Worm (Caenorhabditis elegans) whole organism, dauer: ENCODE results near the gene Y116A8C.9.

ENCODE experiments used
- unc-62 ChIP-seq: sonication (generic microtip); optimal IDR thresholded peaks from 2 replicates; lab custom pipeline; 2017; ENCODE audit warnings: missing biosample characterization, missing genetic modification reagents, missing genetic modification characterization

The Y116A8C.9 gene

DNA sequence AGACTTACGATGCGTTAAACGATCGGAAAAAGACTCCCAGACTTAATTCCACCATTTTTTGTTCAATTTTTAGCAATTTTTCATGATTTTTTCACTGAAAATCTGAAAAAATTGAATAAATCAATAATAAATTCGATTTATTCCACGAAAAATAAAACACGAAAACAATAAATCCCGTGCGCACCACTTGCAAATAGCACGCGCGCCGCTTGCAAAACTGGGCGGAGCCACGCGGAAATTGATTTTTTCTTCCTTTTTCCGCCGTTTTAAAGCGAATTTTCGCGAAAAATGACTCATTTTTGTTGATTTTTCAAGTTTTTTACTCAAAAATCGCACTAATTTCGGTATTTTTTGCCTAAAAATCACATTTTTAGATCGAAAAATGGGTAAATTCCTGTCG lies at the start of gene Y116A8C.9, which contains the start of gene arf-6:
TSS of gene Y116A8C.9 (minus strand) at position 55 of the 400 bp plus-strand sequence.
TSS of gene arf-6 (plus strand) at position 375 of the 400 bp plus-strand sequence.
- TF ChIP-seq unc-62 (GFP tag; lab: Kevin White, UChicago) = no peak

DNA sequence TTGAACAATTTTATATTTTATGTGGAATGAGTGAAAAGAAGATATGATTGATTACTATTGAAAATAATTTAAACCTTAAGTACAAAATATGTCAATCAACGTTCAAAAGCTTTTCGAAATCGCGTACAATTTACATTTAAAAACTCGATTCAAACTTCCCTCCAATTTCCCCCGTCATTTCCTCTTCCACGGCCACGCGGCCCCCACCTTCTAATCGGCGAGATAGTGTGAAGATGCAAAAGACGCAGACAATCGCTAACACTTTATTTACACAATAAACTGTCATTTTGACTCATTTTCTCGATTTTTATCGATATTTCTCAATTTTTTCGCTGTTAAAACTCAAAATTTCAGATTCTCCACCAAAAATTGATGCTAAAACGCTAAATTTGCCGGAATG lies 48.8 kb upstream of the Y116A8C.9 start, which contains the start of gene rom-4:
TSS of gene rom-4 (plus strand) at position 398 of the 400 bp plus-strand sequence.
- TF ChIP-seq unc-62 (GFP tag; lab: Kevin White, UChicago) = no peak

DNA sequence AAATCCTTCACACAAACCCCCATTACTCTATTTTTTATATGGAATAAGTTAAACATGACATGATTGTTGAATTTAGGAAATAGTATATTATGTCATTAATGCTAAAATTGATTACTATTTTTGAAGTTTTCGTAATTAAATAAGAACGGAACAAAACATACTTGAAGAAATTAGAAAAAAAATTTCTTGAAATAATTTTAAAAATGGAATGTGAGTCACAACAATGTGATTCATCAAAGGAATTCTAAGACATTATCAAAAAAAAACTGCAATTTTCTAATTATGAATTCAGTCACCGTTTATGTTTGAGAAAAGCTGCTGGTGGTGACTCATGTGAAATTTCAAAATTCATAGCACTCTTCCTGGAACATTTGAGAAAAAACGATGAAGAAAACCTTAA lies 41.8 kb upstream of the Y116A8C.9 start, which contains the start of gene nccd-1:
TSS of gene nccd-1 (plus strand) at position 301 of the 400 bp plus-strand sequence.
- TF ChIP-seq unc-62 (GFP tag; lab: Kevin White, UChicago) = no peak

DNA sequence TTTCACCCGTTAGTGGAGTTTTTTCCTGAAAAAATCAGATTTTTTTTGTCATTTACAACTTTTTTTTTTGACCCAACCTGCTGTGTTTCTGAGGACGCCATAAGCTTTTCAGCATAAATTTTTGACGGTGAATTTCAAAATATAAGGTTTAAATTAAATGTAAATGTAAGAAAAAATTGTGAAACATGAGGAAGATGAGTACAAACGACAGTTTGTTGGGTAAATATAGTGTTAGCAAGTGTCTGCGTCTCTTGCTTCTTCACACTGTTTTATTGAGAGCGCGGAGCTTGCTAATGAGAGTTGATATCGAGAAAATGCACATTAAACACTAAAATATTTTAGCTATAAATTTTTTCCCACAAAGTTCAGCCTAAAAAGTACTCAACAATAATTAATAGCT lies 23.8 kb upstream of the Y116A8C.9 start, which contains the start of gene rom-3:
TSS of gene rom-3 (minus strand) at position 101 of the 400 bp plus-strand sequence.
- no peak for TF ChIP-seq unc-62 (GFP tag; lab: Kevin White, UChicago)

DNA sequence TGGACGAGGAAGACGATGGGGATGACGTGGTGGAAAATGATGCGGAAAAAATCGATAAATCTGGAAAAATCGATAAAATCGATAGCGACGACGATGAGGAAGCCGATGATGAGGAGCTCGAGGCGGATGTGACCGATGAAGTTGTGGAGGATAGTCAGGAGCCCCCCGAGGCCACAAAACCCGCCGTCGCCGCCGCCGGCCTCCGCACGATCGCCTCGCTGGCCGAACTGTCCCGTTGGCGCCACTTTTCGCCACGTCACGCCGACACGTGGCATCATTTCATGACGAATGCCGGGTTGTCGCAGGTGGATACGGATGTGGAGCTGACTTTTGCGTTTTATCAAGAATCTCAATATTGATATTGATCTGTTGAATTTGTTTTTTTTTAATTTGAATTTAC lies 15.8 kb upstream of the Y116A8C.9 start:
- no peak for TF ChIP-seq unc-62 (GFP tag; lab: Kevin White, UChicago)

DNA sequence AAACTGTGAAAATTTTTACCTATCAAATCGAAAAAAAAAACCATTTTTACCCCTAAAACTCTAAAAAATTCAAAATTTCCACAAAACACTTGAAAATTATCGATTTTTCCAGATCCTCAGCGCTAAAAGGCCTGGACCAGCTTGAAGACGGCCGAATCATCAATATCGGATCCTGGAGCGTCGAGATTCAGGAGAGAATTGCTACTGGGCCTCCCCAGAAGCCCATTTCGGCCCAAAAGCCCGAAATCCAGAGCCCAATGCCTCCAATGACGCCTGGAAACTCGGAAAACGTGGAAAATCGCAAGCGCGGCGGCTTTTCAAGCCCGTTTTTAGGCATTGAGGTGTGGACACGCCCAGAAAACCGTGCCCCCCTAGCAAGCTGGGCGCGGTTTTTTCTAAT lies 5.8 kb upstream of the Y116A8C.9 start:
- no peak for TF ChIP-seq unc-62 (GFP tag; lab: Kevin White, UChicago)

DNA sequence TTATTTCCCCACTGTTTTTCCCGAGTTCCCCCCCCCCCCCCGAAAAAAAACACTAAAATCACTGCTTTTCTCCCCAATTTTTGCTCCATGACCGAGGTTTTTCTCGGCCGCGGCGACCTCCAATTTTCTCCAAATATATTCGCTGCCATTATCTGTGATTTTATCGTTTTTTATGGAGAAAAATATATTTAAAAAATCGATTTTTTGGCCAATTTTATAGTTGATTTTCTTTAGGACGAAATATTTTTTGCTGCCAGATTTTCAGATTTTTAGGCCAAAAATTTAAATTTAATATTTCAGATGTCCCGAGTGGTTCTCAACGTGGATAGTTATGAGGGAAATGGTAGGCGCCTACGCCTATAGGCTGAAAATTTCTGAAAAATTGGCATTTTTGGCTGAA lies 3.2 kb upstream of the Y116A8C.9 start, which contains the start of gene rad-54.B:
TSS of gene rad-54.B (plus strand) at position 301 of the 400 bp plus-strand sequence.
- TF ChIP-seq unc-62 (GFP tag; lab: Kevin White, UChicago) = no peak

DNA sequence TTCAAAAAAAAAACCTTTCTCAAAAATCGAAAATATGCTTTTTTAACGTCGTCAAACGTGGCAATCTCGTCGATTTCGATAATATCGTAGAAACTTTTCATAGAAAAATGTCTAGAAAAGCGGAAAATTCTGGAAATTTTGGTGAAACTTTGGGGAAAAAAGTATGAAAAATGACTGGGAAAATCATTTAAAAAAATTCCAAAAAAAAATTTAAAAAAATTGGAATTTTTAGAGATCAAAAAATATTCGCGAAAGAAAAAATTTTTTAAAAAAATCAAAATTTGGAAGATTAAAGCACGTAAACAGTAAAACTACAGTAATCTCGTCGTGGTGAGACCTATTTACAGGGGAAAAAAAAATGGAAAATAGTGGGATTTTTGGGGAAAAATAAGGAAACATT lies 7.6 kb downstream of the Y116A8C.9 start, which contains the start of gene Y116A8C.10:
TSS of gene Y116A8C.10 (minus strand) at position 101 of the 400 bp plus-strand sequence.
- no peak for TF ChIP-seq unc-62 (GFP tag; lab: Kevin White, UChicago)

DNA sequence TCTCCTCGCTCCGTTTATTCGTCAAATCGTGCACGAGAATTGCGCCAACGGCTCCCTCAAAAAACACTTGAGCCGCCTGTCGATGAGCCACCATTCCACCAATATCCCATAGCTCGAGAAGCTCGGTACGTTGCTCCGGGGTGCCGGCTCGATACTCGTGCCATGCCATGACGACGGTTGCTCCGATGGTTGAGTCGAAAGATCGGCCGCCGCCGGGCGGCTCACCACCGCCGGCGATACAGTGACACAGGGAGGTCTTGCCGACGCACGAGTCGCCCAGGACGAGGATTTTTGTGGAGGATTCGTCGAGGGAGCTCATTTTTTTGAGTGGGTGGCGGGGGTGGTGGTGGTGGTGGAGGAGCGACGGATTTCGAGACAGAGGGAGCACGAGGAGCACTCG lies 10.5 kb downstream of the Y116A8C.9 start:
- TF ChIP-seq unc-62 (GFP tag; lab: Kevin White, UChicago) = no peak

DNA sequence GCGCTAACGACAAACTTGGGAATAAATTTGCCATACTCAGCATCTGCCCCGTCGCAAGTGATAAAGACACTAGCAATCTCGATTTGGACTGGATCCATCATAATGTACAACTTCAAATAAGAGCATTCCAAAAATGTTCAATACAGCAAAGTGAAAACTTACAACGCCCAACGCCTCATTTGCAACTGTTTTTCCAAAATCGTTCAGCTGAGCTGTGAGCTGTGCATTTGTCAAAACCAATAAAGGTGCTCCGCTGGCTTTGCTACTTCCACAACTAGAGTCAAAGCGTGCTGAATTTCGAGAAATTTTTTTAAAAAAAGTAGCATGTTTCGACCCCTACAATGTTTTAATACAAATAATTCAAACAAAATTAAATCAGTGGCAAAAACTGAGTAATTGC lies 15.5 kb downstream of the Y116A8C.9 start, which contains the start of gene Y116A8C.49:
TSS of gene Y116A8C.49 (minus strand) at position 101 of the 400 bp plus-strand sequence.
- TF ChIP-seq unc-62 (GFP tag; lab: Kevin White, UChicago) = no peak

DNA sequence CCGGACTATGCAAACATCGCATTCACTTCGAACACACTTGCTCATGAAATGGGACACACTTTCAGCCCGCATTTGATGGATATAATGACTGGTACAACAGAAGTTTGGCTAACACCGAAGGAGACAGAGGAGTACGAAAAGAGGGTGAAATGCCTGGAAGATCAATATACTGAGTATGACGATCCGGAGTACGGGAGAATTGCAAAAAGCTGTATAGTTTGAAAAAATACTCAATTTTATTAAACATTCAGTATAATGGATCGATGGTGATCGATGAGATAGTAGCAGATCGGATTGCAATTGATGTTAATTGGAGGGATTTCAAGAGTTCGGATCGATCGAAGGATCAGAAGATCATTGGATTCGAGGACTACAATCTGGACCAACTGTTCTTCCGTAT lies 20.0 kb downstream of the Y116A8C.9 start:
- TF ChIP-seq unc-62 (GFP tag; lab: Kevin White, UChicago) = no peak

DNA sequence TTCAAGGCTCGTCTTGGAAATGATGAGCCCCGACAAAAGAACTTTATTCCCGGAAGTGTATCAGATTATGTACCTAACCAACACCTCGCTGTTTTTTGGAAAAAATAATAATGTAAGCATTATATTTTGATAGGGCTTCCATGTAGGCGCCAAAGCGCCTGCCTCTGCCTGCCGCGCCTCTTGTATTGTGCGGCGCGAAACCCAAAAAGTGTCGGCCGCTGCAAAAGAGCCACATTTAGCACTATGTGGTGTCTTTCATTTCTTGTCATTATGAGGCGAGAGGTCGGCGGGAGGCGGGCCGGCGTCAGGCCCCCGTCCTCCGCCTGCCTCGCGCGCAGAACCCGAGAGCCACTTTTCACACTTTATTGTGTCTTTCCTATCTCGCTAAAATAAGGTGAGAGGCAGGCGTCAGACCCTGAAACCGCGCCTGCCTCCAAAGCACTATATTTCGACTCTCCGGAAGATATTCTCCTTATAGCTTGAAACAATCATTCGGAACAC lies 21.2 kb downstream of the Y116A8C.9 start:
- TF ChIP-seq unc-62 (GFP tag; lab: Kevin White, UChicago) = no peak

DNA sequence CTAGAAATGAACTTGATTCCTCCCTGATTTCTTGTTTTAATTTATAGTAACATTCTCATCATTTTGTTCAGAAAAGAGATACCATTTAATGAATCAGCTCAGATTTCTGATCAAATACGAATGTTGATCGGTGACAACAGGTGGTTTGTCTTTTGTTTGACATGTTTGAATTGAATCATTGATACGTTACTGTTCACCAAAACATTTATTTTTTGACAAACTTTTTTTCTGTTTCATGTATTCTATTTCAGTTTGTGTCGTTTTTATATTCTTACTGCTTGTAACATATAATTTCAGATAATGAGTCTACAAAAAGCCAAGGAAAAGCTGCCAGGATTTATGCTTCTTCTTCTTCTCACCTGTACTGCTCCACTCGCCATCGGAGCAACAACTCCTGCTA lies 22.5 kb downstream of the Y116A8C.9 start, which contains the start of gene nep-24:
TSS of gene nep-24 (plus strand) at position 301 of the 400 bp plus-strand sequence.
- TF ChIP-seq unc-62 (GFP tag; lab: Kevin White, UChicago) = no peak

DNA sequence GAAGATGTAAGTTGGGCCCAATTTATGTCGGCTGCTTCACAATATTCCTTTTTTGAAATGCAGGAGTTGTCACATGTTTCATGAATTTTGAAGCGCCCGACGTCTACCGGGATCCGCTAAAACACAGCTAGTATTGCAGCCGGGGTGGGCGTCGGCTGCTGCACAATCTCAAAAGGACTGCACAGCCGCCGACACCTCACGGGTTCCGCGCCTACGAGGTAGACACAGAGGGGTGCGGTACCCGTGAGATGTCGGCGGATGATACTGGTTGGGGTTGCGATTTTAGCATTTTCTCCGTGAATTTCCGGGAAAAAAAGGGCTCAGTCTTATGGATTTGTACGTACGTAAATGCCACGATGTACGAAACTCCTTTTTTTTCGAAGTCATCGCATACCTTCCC lies 24.6 kb downstream of the Y116A8C.9 start:
- TF ChIP-seq unc-62 (GFP tag; lab: Kevin White, UChicago) = no peak

DNA sequence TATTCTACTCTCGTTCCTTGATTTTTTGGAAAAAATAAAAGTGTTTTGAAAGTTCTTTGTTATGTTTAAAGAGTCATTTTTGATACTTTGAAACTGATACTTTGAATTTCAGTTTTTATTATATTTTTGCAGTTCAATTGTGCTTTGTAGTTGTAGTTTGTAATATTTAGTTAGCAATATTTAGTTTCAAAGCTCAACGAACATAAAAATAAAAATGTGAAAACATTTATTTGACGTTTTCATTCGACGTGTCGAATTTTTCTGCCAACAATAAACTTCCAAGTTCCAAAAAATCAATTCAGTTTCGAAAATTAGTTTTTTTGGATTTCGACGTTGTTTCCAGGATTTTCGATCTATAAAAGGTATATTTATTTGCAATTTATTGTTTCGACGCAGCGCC lies 26.6 kb downstream of the Y116A8C.9 start, which contains the start of gene nep-23:
TSS of gene nep-23 (plus strand) at position 301 of the 400 bp plus-strand sequence.
- TF ChIP-seq unc-62 (GFP tag; lab: Kevin White, UChicago) = no peak

DNA sequence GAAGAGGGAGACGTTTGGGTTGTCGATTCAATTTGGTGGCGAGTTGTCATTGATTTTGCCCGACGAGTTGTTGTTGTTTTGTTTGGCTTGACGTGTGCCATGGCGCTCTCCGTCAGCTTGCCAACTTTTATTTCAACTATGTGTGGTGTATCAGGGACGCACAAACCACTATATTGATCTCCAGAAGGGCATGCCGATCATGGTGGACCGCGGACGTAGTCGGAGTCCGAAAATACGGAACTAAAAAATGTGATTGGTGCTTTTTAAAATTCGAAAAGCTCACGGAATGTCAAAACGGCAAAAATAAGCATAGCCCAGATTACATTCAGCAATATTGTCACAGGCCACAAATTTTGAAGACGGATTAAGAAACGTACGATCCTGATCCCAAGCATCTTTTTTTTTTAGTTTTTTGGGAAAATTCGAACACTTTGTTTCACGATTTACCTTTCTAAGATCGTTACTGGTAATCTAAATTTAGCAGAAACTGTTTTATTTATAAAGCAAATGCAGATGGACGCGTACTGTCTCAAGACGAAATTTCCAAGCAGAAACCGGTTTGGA lies 27.3 kb downstream of the Y116A8C.9 start, which contains the start of the genes Y116A8C.470 and Y116A8C.463:
TSS of gene Y116A8C.470 (minus strand) at position 101 of the 564 bp plus-strand sequence.
TSS of gene Y116A8C.463 (plus strand) at position 514 of the 564 bp plus-strand sequence.
- no peak for TF ChIP-seq unc-62 (GFP tag; lab: Kevin White, UChicago)
